Worm (Caenorhabditis elegans) whole organism, L4 larva: ENCODE measurements around the gene nhr-139.

ENCODE experiments used
- F44E2.7 ChIP-seq: fragments of 200-800 bp; sonication (Bioruptor generic); IDR thresholded peaks from 2 replicates; pipeline ENCODE4 v2.1.2; 2022; ENCODE audit warnings: missing genetic modification characterization, missing compliant biosample characterization
- F49E8.2 ChIP-seq: sonication (generic microtip); optimal IDR thresholded peaks from 2 replicates; lab custom pipeline; 2016; ENCODE audit warnings: missing compliant biosample characterization, mild to moderate bottlenecking, missing genetic modification characterization, borderline replicate concordance
- Y105C5A.15 ChIP-seq: fragments of 200-800 bp; sonication (Bioruptor generic); IDR thresholded peaks from 2 replicates; pipeline ENCODE4 v1.3.6; 2022; ENCODE audit warnings: missing genetic modification characterization, missing compliant biosample characterization
- Y5F2A.4 ChIP-seq: fragments of 200-800 bp; sonication (Bioruptor generic); optimal IDR thresholded peaks from 2 replicates; lab custom pipeline; 2018; ENCODE audit warnings: mild to moderate bottlenecking, missing genetic modification characterization, missing compliant biosample characterization
- Y75B8A.6 ChIP-seq: fragments of 200-800 bp; sonication (Bioruptor generic); IDR thresholded peaks from 2 replicates; pipeline ENCODE4 v1.3.6; 2022; ENCODE audit warnings: missing genetic modification reagents, missing genetic modification characterization, missing compliant biosample characterization
- ZK546.5 ChIP-seq, 2 experiments: sonication (generic microtip); optimal IDR thresholded peaks; 2 replicates each; lab custom pipeline; 2017; ENCODE audit warnings: missing biosample characterization in 2 of 2, missing genetic modification characterization in 2 of 2
- aly-2 ChIP-seq: sonication (generic microtip); optimal IDR thresholded peaks from 2 replicates; lab custom pipeline; 2018; ENCODE audit warnings: missing biosample characterization, missing genetic modification characterization
- ama-1 ChIP-seq: fragments of 150-350 bp; optimal IDR thresholded peaks from 2 replicates; lab custom pipeline; 2014; ENCODE audit warnings: inconsistent platforms, mixed read lengths
- arid-1 ChIP-seq: fragments of 200-800 bp; sonication (Bioruptor generic); conservative IDR thresholded peaks from 2 replicates; pipeline ENCODE4 v1.3.6; 2022; ENCODE audit warnings: missing genetic modification reagents, missing genetic modification characterization, missing compliant biosample characterization
- ceh-44 ChIP-seq: fragments of 200-800 bp; sonication (Bioruptor generic); IDR thresholded peaks from 2 replicates; pipeline ENCODE4 v1.3.6; 2022; ENCODE audit warnings: missing genetic modification reagents, missing genetic modification characterization, missing compliant biosample characterization
- ctbp-1 ChIP-seq: fragments of 200-800 bp; sonication (Bioruptor generic); IDR thresholded peaks from 2 replicates; pipeline ENCODE4 v1.3.6; 2022; ENCODE audit warnings: missing genetic modification reagents, missing genetic modification characterization, missing compliant biosample characterization
- daf-16 ChIP-seq, 3 experiments: sonication (generic microtip); optimal IDR thresholded peaks; 2 replicates each; lab custom pipeline; 2016 to 2017; ENCODE audit warnings: missing genetic modification characterization in 3 of 3, missing genetic modification reagents in 3 of 3, mild to moderate bottlenecking in 2 of 3, missing compliant biosample characterization in 2 of 3, missing biosample characterization in 1 of 3, moderate library complexity in 1 of 3
- dmd-6 ChIP-seq: fragments of 200-800 bp; sonication (Bioruptor generic); IDR thresholded peaks from 2 replicates; pipeline ENCODE4 v1.3.6; 2022; ENCODE audit warnings: missing genetic modification reagents, missing genetic modification characterization, missing compliant biosample characterization
- dmd-8 ChIP-seq: fragments of 200-800 bp; sonication (Bioruptor generic); IDR thresholded peaks from 2 replicates; pipeline ENCODE4 v1.3.6; 2022; ENCODE audit warnings: missing genetic modification characterization, missing compliant biosample characterization
- dmd-9 ChIP-seq: fragments of 200-800 bp; sonication (Bioruptor generic); IDR thresholded peaks from 2 replicates; pipeline ENCODE4 v1.3.6; 2022; ENCODE audit warnings: missing genetic modification reagents, missing genetic modification characterization, missing compliant biosample characterization
- duxl-1 ChIP-seq: sonication (generic microtip); optimal IDR thresholded peaks from 2 replicates; lab custom pipeline; 2016; ENCODE audit warnings: mild to moderate bottlenecking, missing genetic modification characterization, moderate library complexity, missing compliant biosample characterization; ENCODE audit not compliant: poor library complexity
- dve-1 ChIP-seq: sonication (generic microtip); optimal IDR thresholded peaks from 2 replicates; lab custom pipeline; 2017; ENCODE audit warnings: antibody characterized with exemption, mild to moderate bottlenecking, missing genetic modification characterization, missing compliant biosample characterization; ENCODE audit not compliant: insufficient read depth
- egl-27 ChIP-seq: sonication (generic microtip); optimal IDR thresholded peaks from 3 replicates; lab custom pipeline; 2017; ENCODE audit warnings: missing biosample characterization, missing genetic modification reagents, missing genetic modification characterization
- fkh-10 ChIP-seq: fragments of 150-350 bp; optimal IDR thresholded peaks from 2 replicates; lab custom pipeline; 2014; ENCODE audit warnings: missing biosample characterization, missing genetic modification reagents, missing genetic modification characterization
- fos-1 ChIP-seq: fragments of 150-350 bp; optimal IDR thresholded peaks from 2 replicates; lab custom pipeline; 2014; ENCODE audit warnings: missing biosample characterization, missing genetic modification characterization
- hif-1 ChIP-seq, 2 experiments: sonication (generic microtip); optimal IDR thresholded peaks; 2 replicates each; lab custom pipeline; 2016 to 2017; ENCODE audit warnings: missing compliant biosample characterization in 2 of 2, missing genetic modification characterization in 2 of 2, missing genetic modification reagents in 2 of 2, missing genotype in 2 of 2, mild to moderate bottlenecking in 1 of 2
- hlh-30 ChIP-seq: sonication (generic microtip); optimal IDR thresholded peaks from 2 replicates; lab custom pipeline; 2017; ENCODE audit warnings: antibody characterized with exemption, mild to moderate bottlenecking, missing genetic modification characterization, missing compliant biosample characterization; ENCODE audit not compliant: insufficient read depth
- hmg-1.1 ChIP-seq: fragments of 200-800 bp; sonication (Bioruptor generic); IDR thresholded peaks from 2 replicates; pipeline ENCODE4 v1.3.6; 2022; ENCODE audit warnings: missing genetic modification reagents, missing genetic modification characterization, missing compliant biosample characterization
- lin-13 ChIP-seq: fragments of 150-350 bp; optimal IDR thresholded peaks from 2 replicates; lab custom pipeline; 2014; ENCODE audit warnings: missing biosample characterization, missing genetic modification reagents, missing genetic modification characterization
- lin-15B ChIP-seq: fragments of 150-350 bp; sonication (generic microtip); optimal IDR thresholded peaks from 3 replicates; lab custom pipeline; 2014; ENCODE audit warnings: missing biosample characterization, missing genetic modification characterization
- lin-38 ChIP-seq: fragments of 200-800 bp; sonication (Bioruptor generic); IDR thresholded peaks from 2 replicates; pipeline ENCODE4 v1.3.6; 2022; ENCODE audit warnings: missing genetic modification reagents, missing genetic modification characterization, missing compliant biosample characterization
- lin-39 ChIP-seq: fragments of 150-350 bp; optimal IDR thresholded peaks from 2 replicates; lab custom pipeline; 2014; ENCODE audit warnings: missing biosample characterization, missing genetic modification reagents, missing genetic modification characterization
- madf-9 ChIP-seq: fragments of 200-800 bp; sonication (Bioruptor generic); conservative IDR thresholded peaks from 2 replicates; pipeline ENCODE4 v1.3.6; 2022; ENCODE audit warnings: missing genetic modification reagents, missing genetic modification characterization, missing compliant biosample characterization
- mdt-29 ChIP-seq: fragments of 200-800 bp; sonication (Bioruptor generic); IDR thresholded peaks from 2 replicates; pipeline ENCODE4 v1.3.6; 2022; ENCODE audit warnings: missing genetic modification reagents, missing genetic modification characterization, missing compliant biosample characterization
- mxl-2 ChIP-seq: fragments of 200-800 bp; sonication (Bioruptor generic); conservative IDR thresholded peaks from 2 replicates; pipeline ENCODE4 v1.3.6; 2022; ENCODE audit warnings: missing genetic modification reagents, missing genetic modification characterization, missing compliant biosample characterization
- nhr-11 ChIP-seq: fragments of 150-350 bp; optimal IDR thresholded peaks from 2 replicates; lab custom pipeline; 2014; ENCODE audit warnings: missing biosample characterization, missing genetic modification characterization
- nhr-237 ChIP-seq: sonication (generic microtip); optimal IDR thresholded peaks from 2 replicates; lab custom pipeline; 2017; ENCODE audit warnings: missing biosample characterization, missing genetic modification characterization
- nhr-25 ChIP-seq: sonication (generic microtip); optimal IDR thresholded peaks from 2 replicates; lab custom pipeline; 2017; ENCODE audit warnings: missing genetic modification characterization, mild to moderate bottlenecking, missing compliant biosample characterization, antibody characterized with exemption, moderate library complexity, borderline replicate concordance; ENCODE audit not compliant: insufficient read depth
- nhr-28 ChIP-seq: fragments of 150-350 bp; optimal IDR thresholded peaks from 2 replicates; lab custom pipeline; 2014; ENCODE audit warnings: missing biosample characterization, missing genetic modification characterization
- nhr-41 ChIP-seq: fragments of 200-800 bp; sonication (Bioruptor generic); IDR thresholded peaks from 2 replicates; pipeline ENCODE4 v1.3.6; 2022; ENCODE audit warnings: missing genetic modification reagents, missing genetic modification characterization, missing compliant biosample characterization
- nhr-42 ChIP-seq: fragments of 200-800 bp; sonication (Bioruptor generic); IDR thresholded peaks from 2 replicates; pipeline ENCODE4 v1.3.6; 2022; ENCODE audit warnings: missing genetic modification characterization, missing compliant biosample characterization
- nhr-48 ChIP-seq: sonication (generic microtip); optimal IDR thresholded peaks from 2 replicates; lab custom pipeline; 2016; ENCODE audit warnings: mild to moderate bottlenecking, missing genetic modification characterization, missing compliant biosample characterization
- nhr-76 ChIP-seq: fragments of 150-350 bp; optimal IDR thresholded peaks from 2 replicates; lab custom pipeline; 2014; ENCODE audit warnings: missing biosample characterization, missing genetic modification characterization
- nhr-77 ChIP-seq: fragments of 150-350 bp; optimal IDR thresholded peaks from 2 replicates; lab custom pipeline; 2014; ENCODE audit warnings: missing biosample characterization, missing genetic modification characterization
- php-3 ChIP-seq: fragments of 200-800 bp; sonication (Bioruptor generic); IDR thresholded peaks from 2 replicates; pipeline ENCODE4 v1.3.6; 2022; ENCODE audit warnings: missing genetic modification reagents, missing genetic modification characterization, missing compliant biosample characterization
- pqm-1 ChIP-seq: sonication (generic microtip); optimal IDR thresholded peaks from 2 replicates; lab custom pipeline; 2017; ENCODE audit warnings: missing biosample characterization, missing genetic modification characterization
- rbr-2 ChIP-seq: sonication (generic microtip); optimal IDR thresholded peaks from 2 replicates; lab custom pipeline; 2016; ENCODE audit warnings: missing genotype, missing genetic modification characterization, missing compliant biosample characterization
- sdz-12 ChIP-seq: fragments of 200-800 bp; sonication (Bioruptor generic); optimal IDR thresholded peaks from 2 replicates; lab custom pipeline; 2018; ENCODE audit warnings: mild to moderate bottlenecking, missing genetic modification characterization, missing compliant biosample characterization
- set-16 ChIP-seq: fragments of 200-800 bp; sonication (Bioruptor generic); IDR thresholded peaks from 2 replicates; pipeline ENCODE4 v1.3.6; 2022; ENCODE audit warnings: missing genetic modification reagents, missing genetic modification characterization, missing compliant biosample characterization
- skn-1 ChIP-seq: fragments of 150-350 bp; optimal IDR thresholded peaks from 2 replicates; lab custom pipeline; 2014; ENCODE audit warnings: missing biosample characterization, missing genetic modification characterization
- snpc-1.2 ChIP-seq: fragments of 200-800 bp; sonication (Bioruptor generic); IDR thresholded peaks from 2 replicates; pipeline ENCODE4 v1.3.6; 2022; ENCODE audit warnings: missing genetic modification reagents, missing genetic modification characterization, missing compliant biosample characterization
- tag-97 ChIP-seq: fragments of 200-800 bp; sonication (Bioruptor generic); IDR thresholded peaks from 2 replicates; pipeline ENCODE4 v1.3.6; 2022; ENCODE audit warnings: missing genetic modification characterization, missing compliant biosample characterization
- unc-130 ChIP-seq: sonication (generic microtip); optimal IDR thresholded peaks from 2 replicates; lab custom pipeline; 2016; ENCODE audit warnings: missing genetic modification reagents, missing genetic modification characterization, missing compliant biosample characterization
- unc-39 ChIP-seq: sonication (generic microtip); optimal IDR thresholded peaks from 2 replicates; lab custom pipeline; 2017; ENCODE audit warnings: missing biosample characterization, missing genetic modification characterization
- zfp-3 ChIP-seq: fragments of 200-800 bp; sonication (Bioruptor generic); conservative IDR thresholded peaks from 2 replicates; pipeline ENCODE4 v1.3.6; 2022; ENCODE audit warnings: missing genetic modification reagents, missing genetic modification characterization, missing compliant biosample characterization
- zip-2 ChIP-seq: fragments of 150-350 bp; optimal IDR thresholded peaks from 2 replicates; lab custom pipeline; 2014; ENCODE audit warnings: missing biosample characterization, missing genetic modification characterization
- ztf-7 ChIP-seq: fragments of 150-350 bp; optimal IDR thresholded peaks from 2 replicates; lab custom pipeline; 2014; ENCODE audit warnings: missing biosample characterization, missing genetic modification characterization

The nhr-139 gene

ce11 chrV:6993999-6994398, 6.4 kb upstream of the nhr-139 start (continued):
- no peak for TF ChIP-seq nhr-41 (GFP tag; lab: Robert Waterston, UW)
- TF ChIP-seq nhr-77: no peak
- TF ChIP-seq ztf-7 (tag; lab: Kevin White, UChicago): peak; percentile 3
- no peak for TF ChIP-seq zfp-3 (GFP tag; lab: Robert Waterston, UW)
- no peak for TF ChIP-seq zip-2 (tag; lab: Kevin White, UChicago)
- TF ChIP-seq fos-1 (tag; lab: Kevin White, UChicago): no peak
- no peak for TF ChIP-seq Y75B8A.6 (GFP tag; lab: Robert Waterston, UW)
- TF ChIP-seq nhr-48 (tag; lab: Kevin White, UChicago): peak; percentile 73
- peak; percentile 93 for TF ChIP-seq dmd-6 (GFP tag; lab: Robert Waterston, UW)
- peak; percentile 5 for TF ChIP-seq pqm-1
- TF ChIP-seq Y5F2A.4 (GFP tag; lab: Kevin White, UChicago): no peak
- TF ChIP-seq ctbp-1: no peak
- no peak for TF ChIP-seq ZK546.5 (tag; optimal IDR thresholded peaks at IDR 0.05; lab: Kevin White, UChicago)
- TF ChIP-seq nhr-25 (tag; lab: Kevin White, UChicago): no peak
- no peak for TF ChIP-seq hmg-1.1 (GFP tag; lab: Robert Waterston, UW)
- TF ChIP-seq sdz-12: no peak
- TF ChIP-seq madf-9 (GFP tag; lab: Robert Waterston, UW): no peak
- no peak for TF ChIP-seq aly-2 (tag; lab: Kevin White, UChicago)
- TF ChIP-seq dve-1 (tag; lab: Kevin White, UChicago): peak; percentile 77
- TF ChIP-seq hlh-30 (tag; lab: Kevin White, UChicago): peak; percentile 88
- no peak for TF ChIP-seq lin-15B (tag; lab: Kevin White, UChicago)
- TF ChIP-seq lin-39: no peak
- no peak for TF ChIP-seq rbr-2
- no peak for TF ChIP-seq lin-38
- no peak for TF ChIP-seq snpc-1.2 (GFP tag; lab: Robert Waterston, UW)
- TF ChIP-seq mdt-29 (GFP tag; lab: Robert Waterston, UW): no peak
- no peak for TF ChIP-seq nhr-42 (GFP tag; lab: Robert Waterston, UW)
- TF ChIP-seq F44E2.7 (GFP tag; lab: Robert Waterston, UW): no peak
- no peak for TF ChIP-seq mxl-2 (GFP tag; lab: Robert Waterston, UW)
- no peak for TF ChIP-seq fkh-10 (GFP tag; lab: Kevin White, UChicago)
- TF ChIP-seq php-3: no peak
- TF ChIP-seq tag-97: no peak
- TF ChIP-seq dmd-8 (GFP tag; lab: Robert Waterston, UW): no peak
- peak in 1 of 2 experiments; percentile 49 for TF ChIP-seq hif-1 (tag; optimal IDR thresholded peaks at IDR 0.05; lab: Kevin White, UChicago)
- no peak for TF ChIP-seq duxl-1 (tag; lab: Kevin White, UChicago)
- no peak for TF ChIP-seq skn-1 (tag; lab: Kevin White, UChicago)
- TF ChIP-seq nhr-76 (tag; lab: Kevin White, UChicago): no peak
- TF ChIP-seq daf-16 (GFP tag; optimal IDR thresholded peaks at IDR 0.05; lab: Kevin White, UChicago): no peak
- peak; percentile 27 for TF ChIP-seq daf-16 (tag; optimal IDR thresholded peaks at IDR 0.05; lab: Kevin White, UChicago)
- TF ChIP-seq ceh-44 (GFP tag; lab: Robert Waterston, UW): no peak
- no peak for TF ChIP-seq set-16 (GFP tag; lab: Robert Waterston, UW)
- TF ChIP-seq egl-27 (tag; lab: Kevin White, UChicago): no peak
- no peak for TF ChIP-seq dmd-9 (GFP tag; lab: Robert Waterston, UW)
- TF ChIP-seq unc-130: no peak
- TF ChIP-seq ama-1: no peak
- TF ChIP-seq nhr-28 (tag; lab: Kevin White, UChicago): peak; percentile 84
- no peak for TF ChIP-seq nhr-237 (tag; lab: Kevin White, UChicago)
- TF ChIP-seq arid-1 (GFP tag; lab: Robert Waterston, UW): no peak
- TF ChIP-seq lin-13 (GFP tag; lab: Kevin White, UChicago): no peak
- TF ChIP-seq F49E8.2 (tag; lab: Kevin White, UChicago): no peak
- TF ChIP-seq Y105C5A.15 (GFP tag; lab: Robert Waterston, UW): no peak
- no peak for TF ChIP-seq nhr-11 (tag; lab: Kevin White, UChicago)
- TF ChIP-seq unc-39: no peak
